Worm (Caenorhabditis elegans) whole organism, mixed stage, embryonic: ENCODE data around the gene fbxa-100.

ENCODE experiments used
- ces-1 ChIP-seq: fragments of 150-350 bp; optimal IDR thresholded peaks from 2 replicates; lab custom pipeline; 2014; ENCODE audit warnings: missing biosample characterization, missing genetic modification reagents, missing genetic modification characterization
- flh-1 ChIP-seq: fragments of 200-800 bp; sonication (Bioruptor generic); optimal IDR thresholded peaks from 2 replicates; lab custom pipeline; 2018; ENCODE audit warnings: mild to moderate bottlenecking, missing genetic modification characterization, moderate library complexity, missing compliant biosample characterization
- nhr-28 ChIP-seq: fragments of 150-350 bp; optimal IDR thresholded peaks from 2 replicates; lab custom pipeline; 2014; ENCODE audit warnings: missing biosample characterization, missing genetic modification characterization
- ztf-11 ChIP-seq: fragments of 150-350 bp; optimal IDR thresholded peaks from 2 replicates; lab custom pipeline; 2014; ENCODE audit warnings: missing biosample characterization, missing genetic modification characterization

ce11 chrV:16017671-16018070 is 44.2 kb downstream of the fbxa-100 start, which contains the start of gene srx-43:
- TF ChIP-seq ces-1 (GFP tag; lab: Kevin White, UChicago) (no peak), nhr-28 (tag; lab: Kevin White, UChicago) (no peak), ztf-11 (tag; lab: Kevin White, UChicago) (no peak), flh-1 (no peak)
